Worm (Caenorhabditis elegans) whole organism, young adult: ENCODE measurements around the gene msp-78.

Source experiments
- B0019.2 ChIP-seq: fragments of 200-800 bp; sonication (Bioruptor generic); conservative IDR thresholded peaks from 2 replicates; pipeline ENCODE4 v1.3.6; 2022; ENCODE audit warnings: missing genetic modification reagents, missing genetic modification characterization, missing compliant biosample characterization
- B0336.3 ChIP-seq: fragments of 200-800 bp; sonication (Bioruptor generic); IDR thresholded peaks from 2 replicates; pipeline ENCODE4 v1.3.6; 2022; ENCODE audit warnings: missing genetic modification characterization, missing compliant biosample characterization
- C06A6.2 ChIP-seq: fragments of 200-800 bp; sonication (Bioruptor generic); conservative IDR thresholded peaks from 2 replicates; pipeline ENCODE4 v1.3.6; 2022; ENCODE audit warnings: missing genetic modification characterization, missing compliant biosample characterization
- F10E7.11 ChIP-seq: sonication (generic microtip); optimal IDR thresholded peaks from 2 replicates; lab custom pipeline; 2017; ENCODE audit warnings: mild to moderate bottlenecking, missing genetic modification characterization, moderate library complexity, missing compliant biosample characterization
- F39B2.1 ChIP-seq: fragments of 200-800 bp; sonication (Bioruptor generic); IDR thresholded peaks from 2 replicates; pipeline ENCODE4 v1.3.6; 2022; ENCODE audit warnings: missing genetic modification reagents, missing genetic modification characterization, missing compliant biosample characterization
- F57C9.4 ChIP-seq: sonication (generic microtip); optimal IDR thresholded peaks from 2 replicates; lab custom pipeline; 2017; ENCODE audit warnings: mild to moderate bottlenecking, missing genetic modification characterization, missing compliant biosample characterization
- Y56A3A.18 ChIP-seq: fragments of 200-800 bp; sonication (Bioruptor generic); IDR thresholded peaks from 2 replicates; pipeline ENCODE4 v1.3.6; 2022; ENCODE audit warnings: missing genetic modification reagents, missing genetic modification characterization, missing compliant biosample characterization
- atf-7 ChIP-seq: sonication (generic microtip); optimal IDR thresholded peaks from 2 replicates; lab custom pipeline; 2017; ENCODE audit warnings: mild to moderate bottlenecking, missing genetic modification characterization, missing compliant biosample characterization
- attf-5 ChIP-seq: fragments of 200-800 bp; sonication (Bioruptor generic); optimal IDR thresholded peaks from 2 replicates; lab custom pipeline; 2018; ENCODE audit warnings: mild to moderate bottlenecking, missing genetic modification characterization, missing compliant biosample characterization
- bed-2 ChIP-seq: fragments of 200-800 bp; sonication (Bioruptor generic); IDR thresholded peaks from 2 replicates; pipeline ENCODE4 v1.3.6; 2022; ENCODE audit warnings: missing genetic modification reagents, missing genetic modification characterization, missing compliant biosample characterization
- cebp-1 ChIP-seq, 2 experiments: fragments of 200-800 bp in 1 of 2; sonication (Bioruptor generic) in 1 of 2; sonication (generic microtip) in 1 of 2; IDR thresholded peaks in 1 of 2; optimal IDR thresholded peaks in 1 of 2; 2 replicates each; pipeline versions ENCODE4 v1.3.6 to Lab custom; 2017 to 2022; ENCODE audit warnings: missing compliant biosample characterization in 2 of 2, missing genetic modification characterization in 2 of 2, mild to moderate bottlenecking in 1 of 2, missing genetic modification reagents in 1 of 2, moderate library complexity in 1 of 2
- ceh-100 ChIP-seq: fragments of 200-800 bp; sonication (Bioruptor generic); IDR thresholded peaks from 2 replicates; pipeline ENCODE4 v1.3.6; 2022; ENCODE audit warnings: missing genetic modification reagents, missing genetic modification characterization, missing compliant biosample characterization
- ceh-27 ChIP-seq: fragments of 200-800 bp; sonication (Bioruptor generic); optimal IDR thresholded peaks from 2 replicates; lab custom pipeline; 2018; ENCODE audit warnings: mild to moderate bottlenecking, missing genetic modification characterization, moderate library complexity, missing compliant biosample characterization
- dox-1 ChIP-seq: fragments of 200-800 bp; sonication (Bioruptor generic); IDR thresholded peaks from 2 replicates; pipeline ENCODE4 v1.3.6; 2022; ENCODE audit warnings: missing genetic modification reagents, missing genetic modification characterization, missing compliant biosample characterization
- egl-18 ChIP-seq: fragments of 200-800 bp; sonication (Bioruptor generic); IDR thresholded peaks from 2 replicates; pipeline ENCODE4 v1.3.6; 2022; ENCODE audit warnings: missing genetic modification reagents, missing genetic modification characterization, missing compliant biosample characterization
- hmg-1.2 ChIP-seq: fragments of 200-800 bp; sonication (Bioruptor generic); IDR thresholded peaks from 2 replicates; pipeline ENCODE4 v1.3.6; 2022; ENCODE audit warnings: missing genetic modification reagents, missing genetic modification characterization, missing compliant biosample characterization
- hrde-1 ChIP-seq: sonication (generic microtip); optimal IDR thresholded peaks from 2 replicates; lab custom pipeline; 2016; ENCODE audit warnings: missing genetic modification characterization, mild to moderate bottlenecking, missing compliant biosample characterization, moderate library complexity, missing genotype, missing genetic modification reagents, borderline replicate concordance
- let-526 ChIP-seq: fragments of 200-800 bp; sonication (Bioruptor generic); IDR thresholded peaks from 2 replicates; pipeline ENCODE4 v1.3.6; 2022; ENCODE audit warnings: missing genetic modification reagents, missing genetic modification characterization, missing compliant biosample characterization
- lin-26 ChIP-seq: fragments of 200-800 bp; sonication (Bioruptor generic); IDR thresholded peaks from 2 replicates; pipeline ENCODE4 v1.3.6; 2022; ENCODE audit warnings: missing genetic modification reagents, missing genetic modification characterization, missing compliant biosample characterization
- lin-35 ChIP-seq, 3 experiments: fragments of 150-350 bp in 2 of 3; sonication (generic microtip) in 1 of 3; optimal IDR thresholded peaks; 2 replicates each; lab custom pipeline; 2014 to 2018; ENCODE audit warnings: missing biosample characterization in 3 of 3, missing genetic modification characterization in 3 of 3, missing genetic modification reagents in 3 of 3
- lsl-1 ChIP-seq: fragments of 200-800 bp; sonication (Bioruptor generic); optimal IDR thresholded peaks from 2 replicates; lab custom pipeline; 2018; ENCODE audit warnings: mild to moderate bottlenecking, missing genetic modification characterization, moderate library complexity, missing compliant biosample characterization
- madf-6 ChIP-seq: fragments of 200-800 bp; sonication (Bioruptor generic); IDR thresholded peaks from 2 replicates; pipeline ENCODE4 v1.3.6; 2022; ENCODE audit warnings: missing genetic modification reagents, missing genetic modification characterization, missing compliant biosample characterization
- madf-8 ChIP-seq: fragments of 200-800 bp; sonication (Bioruptor generic); conservative IDR thresholded peaks from 2 replicates; pipeline ENCODE4 v1.3.6; 2022; ENCODE audit warnings: missing genetic modification reagents, missing genetic modification characterization, missing compliant biosample characterization
- mxl-1 ChIP-seq: sonication (generic microtip); optimal IDR thresholded peaks from 2 replicates; lab custom pipeline; 2016; ENCODE audit warnings: missing genetic modification characterization, missing compliant biosample characterization
- nfyb-1 ChIP-seq: fragments of 200-800 bp; sonication (Bioruptor generic); IDR thresholded peaks from 2 replicates; pipeline ENCODE4 v1.3.6; 2022; ENCODE audit warnings: missing genetic modification reagents, missing genetic modification characterization, missing compliant biosample characterization
- nhr-80 ChIP-seq: sonication (generic microtip); optimal IDR thresholded peaks from 2 replicates; lab custom pipeline; 2016; ENCODE audit warnings: missing genetic modification characterization, missing compliant biosample characterization
- pha-4 ChIP-seq: fragments of 150-350 bp; sonication (generic microtip); optimal IDR thresholded peaks from 2 replicates; lab custom pipeline; 2014; ENCODE audit warnings: missing biosample characterization, missing genetic modification reagents, missing genetic modification characterization
- rcor-1 ChIP-seq: fragments of 200-800 bp; sonication (Bioruptor generic); IDR thresholded peaks from 2 replicates; pipeline ENCODE4 v1.3.6; 2022; ENCODE audit warnings: missing genetic modification reagents, missing genetic modification characterization, missing compliant biosample characterization
- rec-8 ChIP-seq, 2 experiments: sonication (generic microtip); optimal IDR thresholded peaks; 2 replicates each; lab custom pipeline; 2016; ENCODE audit warnings: mild to moderate bottlenecking in 2 of 2, missing genetic modification characterization in 2 of 2, missing genetic modification reagents in 2 of 2, missing genotype in 2 of 2, missing biosample characterization in 1 of 2, missing compliant biosample characterization in 1 of 2, moderate library complexity in 1 of 2
- repo-1 ChIP-seq: sonication (generic microtip); optimal IDR thresholded peaks from 2 replicates; lab custom pipeline; 2017; ENCODE audit warnings: mild to moderate bottlenecking, missing genetic modification characterization, missing compliant biosample characterization
- snpc-4 ChIP-seq, 5 experiments: fragments of 150-350 bp in 1 of 5; sonication (generic microtip) in 4 of 5; optimal IDR thresholded peaks; 2 replicates each; lab custom pipeline; 2014 to 2018; ENCODE audit warnings: missing genetic modification characterization in 5 of 5, missing biosample characterization in 3 of 5, antibody characterized with exemption in 2 of 5, mild to moderate bottlenecking in 2 of 5, missing compliant biosample characterization in 2 of 5, missing genotype in 2 of 5, moderate library complexity in 2 of 5, missing genetic modification reagents in 1 of 5
- somi-1 ChIP-seq: fragments of 200-800 bp; sonication (Bioruptor generic); optimal IDR thresholded peaks from 2 replicates; lab custom pipeline; 2018; ENCODE audit warnings: mild to moderate bottlenecking, missing genetic modification characterization, missing compliant biosample characterization
- sptf-2 ChIP-seq: fragments of 200-800 bp; sonication (Bioruptor generic); optimal IDR thresholded peaks from 2 replicates; lab custom pipeline; 2018; ENCODE audit warnings: mild to moderate bottlenecking, missing genetic modification characterization, missing compliant biosample characterization
- tlf-1 ChIP-seq: fragments of 200-800 bp; sonication (Bioruptor generic); optimal IDR thresholded peaks from 2 replicates; lab custom pipeline; 2018; ENCODE audit warnings: mild to moderate bottlenecking, missing genetic modification characterization, missing compliant biosample characterization
- unc-130 ChIP-seq: sonication (generic microtip); optimal IDR thresholded peaks from 2 replicates; lab custom pipeline; 2016; ENCODE audit warnings: missing genetic modification reagents, missing genetic modification characterization, missing compliant biosample characterization
- xnd-1 ChIP-seq: sonication (generic microtip); optimal IDR thresholded peaks from 2 replicates; lab custom pipeline; 2016; ENCODE audit warnings: missing genotype, missing genetic modification reagents, missing genetic modification characterization, missing compliant biosample characterization
- zfh-2 ChIP-seq: fragments of 200-800 bp; sonication (Bioruptor generic); conservative IDR thresholded peaks from 2 replicates; pipeline ENCODE4 v1.3.6; 2022; ENCODE audit warnings: missing genetic modification reagents, missing genetic modification characterization, missing compliant biosample characterization
- ztf-18 ChIP-seq: sonication (generic microtip); optimal IDR thresholded peaks from 2 replicates; lab custom pipeline; 2016; ENCODE audit warnings: missing genotype, mild to moderate bottlenecking, missing genetic modification characterization, missing compliant biosample characterization
- ztf-25 ChIP-seq: fragments of 200-800 bp; sonication (Bioruptor generic); IDR thresholded peaks from 2 replicates; pipeline ENCODE4 v1.3.6; 2022; ENCODE audit warnings: missing genetic modification reagents, missing genetic modification characterization, missing compliant biosample characterization

The msp-78 gene

ce11 chrIV:9734861-9735260 is 35.0 kb upstream of the msp-78 start:
- TF ChIP-seq hmg-1.2 (GFP tag; lab: Robert Waterston, UW): peak; percentile 9; the same call in 1 of the 2 replicates
- no peak for TF ChIP-seq lin-26
- no peak for TF ChIP-seq atf-7 (tag; lab: Kevin White, UChicago)
- TF ChIP-seq snpc-4 (GFP tag; optimal IDR thresholded peaks at IDR 0.05; lab: Kevin White, UChicago): no peak
- TF ChIP-seq snpc-4 (tag; optimal IDR thresholded peaks at IDR 0.05; lab: Kevin White, UChicago): no peak
- TF ChIP-seq F39B2.1: no peak
- no peak for TF ChIP-seq zfh-2 (GFP tag; lab: Robert Waterston, UW)

DNA sequence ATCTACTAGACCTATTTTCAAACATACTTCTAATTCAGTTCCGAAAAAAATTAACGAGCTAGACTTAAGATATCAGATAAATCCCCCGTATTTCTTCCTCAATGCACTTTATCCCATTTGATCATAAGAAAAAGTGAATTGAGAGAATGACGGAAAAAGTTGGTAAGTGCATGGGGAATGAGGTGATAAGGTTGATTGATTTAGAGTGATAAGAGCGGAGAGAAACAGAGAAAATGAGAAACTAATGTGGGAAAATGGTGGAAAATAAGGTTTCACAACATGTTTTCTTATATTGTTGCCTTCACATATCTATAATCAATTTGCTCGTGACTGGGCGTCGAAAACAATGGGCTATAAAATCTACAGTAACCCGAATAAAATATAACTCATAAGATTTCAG is 34.1 kb upstream of the msp-78 start:
- TF ChIP-seq nfyb-1: 0 out of 2 replicates have a peak, but pooled peaks have one; percentile 17
- TF ChIP-seq attf-5 (GFP tag; lab: Kevin White, UChicago): peak; percentile 30
- TF ChIP-seq somi-1: no peak
- peak; percentile 24; the same call in 1 of the 2 replicates for TF ChIP-seq cebp-1 (GFP tag; IDR thresholded peaks at IDR 0.05; lab: Robert Waterston, UW)
- TF ChIP-seq cebp-1 (tag; optimal IDR thresholded peaks at IDR 0.05; lab: Kevin White, UChicago): peak; percentile 77
- peak; percentile 49 for TF ChIP-seq nhr-80 (tag; lab: Kevin White, UChicago)
- TF ChIP-seq C06A6.2 (GFP tag; lab: Robert Waterston, UW): no peak
- TF ChIP-seq, all 124 proteins: peak for 4

- TF ChIP-seq hmg-1.2 (GFP tag; lab: Robert Waterston, UW) (peak; percentile 46; the same call in 1 of the 2 replicates), zfh-2 (GFP tag; lab: Robert Waterston, UW) (no peak), tlf-1 (GFP tag; lab: Kevin White, UChicago) (no peak), madf-8 (GFP tag; lab: Robert Waterston, UW) (no peak), F10E7.11 (no peak), ztf-18 (tag; lab: Kevin White, UChicago) (no peak), let-526 (GFP tag; lab: Robert Waterston, UW) (no peak), nhr-80 (tag; lab: Kevin White, UChicago) (peak; percentile 51), attf-5 (GFP tag; lab: Kevin White, UChicago) (peak; percentile 2), lin-35 (GFP tag; optimal IDR thresholded peaks at IDR 0.05; lab: Kevin White, UChicago) (no peak)
Measured at ce11 chrIV:9737204-9737790, 32.5 kb upstream of the msp-78 start, which contains the start of gene cka-1. Gene cka-1 (minus strand): TSS chrIV:9737621.

DNA sequence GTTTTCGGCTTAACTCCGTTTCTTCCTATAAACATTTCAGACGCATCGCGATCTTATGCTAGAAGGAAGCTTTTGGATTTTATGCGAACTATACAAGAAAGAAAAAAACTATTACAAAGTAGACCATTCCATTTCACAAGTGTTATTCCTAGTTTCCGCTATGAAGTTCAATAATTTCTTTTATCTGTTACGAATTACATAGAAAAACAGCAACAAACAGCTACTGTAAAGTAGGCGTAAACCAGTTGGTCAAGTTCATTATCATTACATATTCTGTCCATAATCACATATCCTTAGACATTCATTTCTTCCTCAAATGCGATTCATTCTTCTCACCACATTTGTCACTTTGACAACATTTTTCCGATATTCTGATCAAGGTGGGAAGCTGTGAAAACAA is 31.7 kb upstream of the msp-78 start, which contains the start of gene C28D4.10:
Gene C28D4.10, plus strand, starts transcription at position 301 of the 400 bp plus-strand sequence.
- TF ChIP-seq bed-2 (GFP tag; lab: Robert Waterston, UW) (no peak), rec-8 (tag; optimal IDR thresholded peaks at IDR 0.05; lab: Kevin White, UChicago) (no peak), madf-6 (no peak)
- TF ChIP-seq, all 124 proteins: peak for 0

DNA sequence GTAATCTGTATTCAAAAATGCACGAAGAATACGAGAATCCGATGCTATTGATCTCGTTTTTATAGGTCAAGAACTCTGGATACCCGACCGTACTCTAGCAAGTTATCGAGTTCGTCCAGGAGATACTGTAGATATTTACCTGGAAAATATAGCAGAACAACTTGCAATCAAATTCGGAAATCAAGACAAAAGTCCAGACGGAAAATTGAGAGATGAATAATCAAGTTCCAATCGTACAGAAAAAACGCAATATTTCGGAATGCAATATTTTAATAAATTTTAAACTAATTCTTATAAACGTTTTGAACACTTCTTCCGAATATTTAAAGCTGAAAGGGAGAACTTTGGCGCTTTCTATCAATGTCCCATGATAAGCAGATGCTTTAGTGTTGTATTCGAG is 30.8 kb upstream of the msp-78 start:
- TF ChIP-seq pha-4 (no peak), hrde-1 (peak; percentile 79), egl-18 (GFP tag; lab: Robert Waterston, UW) (no peak), B0336.3 (GFP tag; lab: Robert Waterston, UW) (peak; percentile 93), xnd-1 (tag; lab: Kevin White, UChicago) (peak; percentile 43), mxl-1 (no peak), sptf-2 (GFP tag; lab: Kevin White, UChicago) (no peak), dox-1 (GFP tag; lab: Robert Waterston, UW) (no peak), ztf-25 (GFP tag; lab: Robert Waterston, UW) (no peak), Y56A3A.18 (GFP tag; lab: Robert Waterston, UW) (no peak), repo-1 (tag; lab: Kevin White, UChicago) (peak; percentile 13), F57C9.4 (tag; lab: Kevin White, UChicago) (no peak), ceh-100 (GFP tag; lab: Robert Waterston, UW) (no peak), rcor-1 (peak; percentile 51), cebp-1 (GFP tag; IDR thresholded peaks at IDR 0.05; lab: Robert Waterston, UW) (no peak), cebp-1 (tag; optimal IDR thresholded peaks at IDR 0.05; lab: Kevin White, UChicago) (peak; percentile 42), B0019.2 (GFP tag; lab: Robert Waterston, UW) (no peak), unc-130 (GFP tag; lab: Kevin White, UChicago) (peak; percentile 40), lsl-1 (GFP tag; lab: Kevin White, UChicago) (peak; percentile 38), ceh-27 (GFP tag; lab: Kevin White, UChicago) (no peak)
